Fruit fly (Drosophila melanogaster) whole organism, embryonic: ENCODE measurements around the gene nrv3.
A peak's percentile ranks its signal among the peaks of the same experiment; 100 is the strongest.

Source experiments
- Ada2b ChIP-seq: fragments of 200-800 bp; sonication (Bioruptor generic); IDR thresholded peaks from 2 replicates; pipeline ENCODE4 v1.3.6; 2022; ENCODE audit warnings: missing biosample characterization, missing genetic modification characterization
- CG10209 ChIP-seq: fragments of 200-800 bp; sonication (Bioruptor generic); optimal IDR thresholded peaks from 3 replicates; lab custom pipeline; 2017; ENCODE audit warnings: missing biosample characterization, mild to moderate bottlenecking, missing genetic modification characterization, missing genetic modification reagents
- CG10274 ChIP-seq: fragments of 200-800 bp; sonication (Bioruptor generic); optimal IDR thresholded peaks from 3 replicates; lab custom pipeline; 2017; ENCODE audit warnings: missing biosample characterization, mild to moderate bottlenecking, missing genetic modification characterization
- CG14441 ChIP-seq: fragments of 200-800 bp; sonication (Bioruptor generic); IDR thresholded peaks from 2 replicates; pipeline ENCODE4 v1.3.6; 2022; ENCODE audit warnings: missing biosample characterization, missing genetic modification characterization
- CG15601 ChIP-seq: fragments of 200-800 bp; sonication (Bioruptor generic); optimal IDR thresholded peaks from 3 replicates; lab custom pipeline; 2019; ENCODE audit warnings: missing biosample characterization, mild to moderate bottlenecking, missing genetic modification characterization, moderate library complexity
- CG1647 ChIP-seq: fragments of 200-800 bp; sonication (Bioruptor generic); optimal IDR thresholded peaks from 3 replicates; lab custom pipeline; 2016; ENCODE audit warnings: missing biosample characterization, missing genetic modification characterization
- CG17385 ChIP-seq: fragments of 200-800 bp; sonication (Bioruptor generic); optimal IDR thresholded peaks from 3 replicates; lab custom pipeline; 2018; ENCODE audit warnings: missing biosample characterization, mild to moderate bottlenecking, missing genetic modification characterization
- CG17568 ChIP-seq: fragments of 200-800 bp; sonication (Bioruptor generic); optimal IDR thresholded peaks from 2 replicates; lab custom pipeline; 2018; ENCODE audit warnings: missing biosample characterization, mild to moderate bottlenecking, missing genetic modification characterization, moderate library complexity
- CG2712 ChIP-seq: fragments of 200-800 bp; optimal IDR thresholded peaks from 3 replicates; lab custom pipeline; 2019; ENCODE audit warnings: missing biosample characterization, mild to moderate bottlenecking, missing genetic modification characterization, moderate library complexity
- CG2875 ChIP-seq: fragments of 200-800 bp; sonication (Bioruptor generic); optimal IDR thresholded peaks from 2 replicates; lab custom pipeline; 2017; ENCODE audit warnings: missing biosample characterization, mild to moderate bottlenecking, missing genetic modification characterization, missing genetic modification reagents
- CG30403 ChIP-seq: fragments of 200-800 bp; sonication (Bioruptor generic); optimal IDR thresholded peaks from 3 replicates; lab custom pipeline; 2016; ENCODE audit warnings: missing biosample characterization, missing genetic modification characterization
- CG30431 ChIP-seq: fragments of 200-800 bp; sonication (Bioruptor generic); optimal IDR thresholded peaks from 2 replicates; lab custom pipeline; 2017; ENCODE audit warnings: missing biosample characterization, missing genetic modification characterization
- CG31441 ChIP-seq: fragments of 200-800 bp; sonication (Bioruptor generic); IDR thresholded peaks from 2 replicates; pipeline ENCODE4 v1.3.6; 2022; ENCODE audit warnings: missing biosample characterization, missing genetic modification characterization
- CG34376 ChIP-seq: fragments of 200-800 bp; sonication (Bioruptor generic); optimal IDR thresholded peaks from 2 replicates; lab custom pipeline; 2018; ENCODE audit warnings: missing biosample characterization, mild to moderate bottlenecking, missing genetic modification characterization
- CG7357 ChIP-seq: fragments of 200-800 bp; sonication (Bioruptor generic); IDR thresholded peaks from 3 replicates; pipeline ENCODE4 v1.3.6; 2022; ENCODE audit warnings: missing biosample characterization, missing genetic modification characterization
- CG8944 ChIP-seq: fragments of 200-800 bp; sonication (Bioruptor generic); optimal IDR thresholded peaks from 3 replicates; lab custom pipeline; 2016; ENCODE audit warnings: missing biosample characterization, missing genetic modification characterization
- CG9727 ChIP-seq: fragments of 200-800 bp; sonication (Bioruptor generic); optimal IDR thresholded peaks from 3 replicates; lab custom pipeline; 2017; ENCODE audit warnings: missing biosample characterization, mild to moderate bottlenecking, missing genetic modification characterization
- CoRest ChIP-seq: fragments of 200-800 bp; sonication (Bioruptor generic); optimal IDR thresholded peaks from 3 replicates; lab custom pipeline; 2018; ENCODE audit warnings: missing biosample characterization, mild to moderate bottlenecking, missing genetic modification characterization, moderate library complexity
- D19B ChIP-seq: fragments of 200-800 bp; sonication (Bioruptor generic); optimal IDR thresholded peaks from 2 replicates; lab custom pipeline; 2017; ENCODE audit warnings: missing biosample characterization, mild to moderate bottlenecking, missing genetic modification characterization
- Elba2 ChIP-seq: fragments of 200-800 bp; sonication (Bioruptor generic); optimal IDR thresholded peaks from 3 replicates; lab custom pipeline; 2016; ENCODE audit warnings: missing biosample characterization, missing genetic modification characterization
- Gug ChIP-seq: fragments of 200-800 bp; sonication (Bioruptor generic); IDR thresholded peaks from 4 replicates; pipeline ENCODE4 v1.3.6; 2022; ENCODE audit warnings: missing biosample characterization, missing genetic modification characterization
- HLH4C ChIP-seq: fragments of 200-800 bp; sonication (Bioruptor generic); IDR thresholded peaks from 3 replicates; pipeline ENCODE4 v1.3.6; 2022; ENCODE audit warnings: missing biosample characterization, missing genetic modification characterization; ENCODE audit not compliant: partially characterized antibody
- Hmr ChIP-seq: fragments of 200-800 bp; sonication (Bioruptor generic); optimal IDR thresholded peaks from 3 replicates; lab custom pipeline; 2017; ENCODE audit warnings: mild to moderate bottlenecking, missing biosample characterization, missing genetic modification reagents, missing genetic modification characterization
- Jarid2 ChIP-seq: fragments of 200-800 bp; sonication (Bioruptor generic); optimal IDR thresholded peaks from 3 replicates; lab custom pipeline; 2017; ENCODE audit warnings: mild to moderate bottlenecking, missing biosample characterization, missing genetic modification reagents, missing genetic modification characterization
- Meics ChIP-seq: fragments of 200-800 bp; sonication (Bioruptor generic); optimal IDR thresholded peaks from 2 replicates; lab custom pipeline; 2017; ENCODE audit warnings: missing biosample characterization, mild to moderate bottlenecking, missing genetic modification characterization
- NC2α ChIP-seq: fragments of 200-800 bp; sonication (Bioruptor generic); optimal IDR thresholded peaks from 2 replicates; lab custom pipeline; 2016; ENCODE audit warnings: missing biosample characterization, missing genetic modification characterization
- NFAT ChIP-seq: fragments of 200-800 bp; sonication (Bioruptor generic); IDR thresholded peaks from 2 replicates; pipeline ENCODE4 v1.3.6; 2022; ENCODE audit warnings: missing biosample characterization, missing genetic modification characterization
- Pdp1 ChIP-seq, 2 experiments: fragments of 200-800 bp; sonication (Bioruptor generic); optimal IDR thresholded peaks; 3 replicates each; lab custom pipeline; 2016; ENCODE audit warnings: missing biosample characterization in 2 of 2, missing genetic modification characterization in 2 of 2, mild to moderate bottlenecking in 1 of 2, moderate library complexity in 1 of 2
- Ptx1 ChIP-seq: fragments of 200-800 bp; sonication (Bioruptor generic); IDR thresholded peaks from 2 replicates; pipeline ENCODE4 v1.3.6; 2022; ENCODE audit warnings: missing biosample characterization, missing genetic modification characterization
- Scr ChIP-seq: fragments of 200-800 bp; sonication (Bioruptor generic); IDR thresholded peaks from 2 replicates; pipeline ENCODE4 v1.3.6; 2022; ENCODE audit warnings: missing biosample characterization, missing genetic modification characterization; ENCODE audit not compliant: partially characterized antibody
- Sox102F ChIP-seq: fragments of 200-800 bp; sonication (Bioruptor generic); optimal IDR thresholded peaks from 2 replicates; lab custom pipeline; 2018; ENCODE audit warnings: missing biosample characterization, mild to moderate bottlenecking, missing genetic modification characterization, moderate library complexity
- Vsx1 ChIP-seq: fragments of 200-800 bp; sonication (Bioruptor generic); optimal IDR thresholded peaks from 2 replicates; lab custom pipeline; 2017; ENCODE audit warnings: missing biosample characterization, mild to moderate bottlenecking, missing genetic modification characterization, missing genetic modification reagents
- bab2 ChIP-seq: fragments of 200-800 bp; sonication (Bioruptor generic); optimal IDR thresholded peaks from 2 replicates; lab custom pipeline; 2016; ENCODE audit warnings: missing biosample characterization, missing genetic modification characterization
- bcd ChIP-seq: fragments of 200-800 bp; sonication (Bioruptor generic); optimal IDR thresholded peaks from 2 replicates; lab custom pipeline; 2017; ENCODE audit warnings: missing biosample characterization, mild to moderate bottlenecking, missing genetic modification characterization
- bsh ChIP-seq, 2 experiments: fragments of 200-800 bp; sonication (Bioruptor generic); optimal IDR thresholded peaks; 2 replicates each; lab custom pipeline; 2017 to 2018; ENCODE audit warnings: mild to moderate bottlenecking in 2 of 2, missing biosample characterization in 2 of 2, missing genetic modification characterization in 2 of 2, moderate library complexity in 1 of 2
- crc ChIP-seq: fragments of 200-800 bp; sonication (Bioruptor generic); optimal IDR thresholded peaks from 2 replicates; lab custom pipeline; 2016; ENCODE audit warnings: missing biosample characterization, missing genetic modification characterization
- cwo ChIP-seq: fragments of 200-800 bp; sonication (Bioruptor generic); optimal IDR thresholded peaks from 3 replicates; lab custom pipeline; 2017; ENCODE audit warnings: missing biosample characterization, missing genetic modification characterization, mild to moderate bottlenecking, moderate library complexity, missing genetic modification reagents
- dysf ChIP-seq: fragments of 200-800 bp; sonication (Bioruptor generic); IDR thresholded peaks from 3 replicates; pipeline ENCODE4 v1.3.6; 2022; ENCODE audit warnings: missing biosample characterization, missing genetic modification characterization
- fd96Cb ChIP-seq: fragments of 200-800 bp; sonication (Bioruptor generic); optimal IDR thresholded peaks from 2 replicates; lab custom pipeline; 2018; ENCODE audit warnings: missing biosample characterization, mild to moderate bottlenecking, missing genetic modification characterization, moderate library complexity
- fru ChIP-seq: fragments of >200 bp; optimal IDR thresholded peaks from 2 replicates; lab custom pipeline; 2017
- fu2 ChIP-seq: fragments of 200-800 bp; sonication (Bioruptor generic); optimal IDR thresholded peaks from 2 replicates; lab custom pipeline; 2016; ENCODE audit warnings: missing biosample characterization, missing genetic modification characterization
- grau ChIP-seq: fragments of 200-800 bp; optimal IDR thresholded peaks from 3 replicates; lab custom pipeline; 2019; ENCODE audit warnings: missing biosample characterization, mild to moderate bottlenecking, missing genetic modification characterization, moderate library complexity
- grn ChIP-seq: fragments of 200-800 bp; sonication (Bioruptor generic); optimal IDR thresholded peaks from 3 replicates; lab custom pipeline; 2017; ENCODE audit warnings: missing biosample characterization, missing genetic modification characterization
- her ChIP-seq: fragments of 200-800 bp; sonication (Bioruptor generic); optimal IDR thresholded peaks from 2 replicates; lab custom pipeline; 2016; ENCODE audit warnings: missing biosample characterization, missing genetic modification characterization
- knrl ChIP-seq: fragments of 200-800 bp; sonication (Bioruptor generic); IDR thresholded peaks from 3 replicates; pipeline ENCODE4 v1.3.6; 2022; ENCODE audit warnings: missing biosample characterization, missing genetic modification characterization; ENCODE audit not compliant: partially characterized antibody
- lbe ChIP-seq: fragments of 200-800 bp; sonication (Bioruptor generic); optimal IDR thresholded peaks from 2 replicates; lab custom pipeline; 2016; ENCODE audit warnings: missing biosample characterization, mild to moderate bottlenecking, missing genetic modification characterization
- nmo ChIP-seq: fragments of 200-800 bp; sonication (Bioruptor generic); optimal IDR thresholded peaks from 2 replicates; lab custom pipeline; 2018; ENCODE audit warnings: missing biosample characterization, mild to moderate bottlenecking, missing genetic modification characterization, moderate library complexity
- otp ChIP-seq: fragments of 200-800 bp; sonication (Bioruptor generic); IDR thresholded peaks from 3 replicates; pipeline ENCODE4, ENCODE4 v1.3.6; 2022; ENCODE audit warnings: missing biosample characterization, missing genetic modification characterization
- row ChIP-seq: fragments of 200-800 bp; sonication (Bioruptor generic); IDR thresholded peaks from 3 replicates; pipeline ENCODE4 v1.3.6; 2022; ENCODE audit warnings: missing biosample characterization, missing genetic modification characterization
- yki ChIP-seq: fragments of >200 bp; optimal IDR thresholded peaks from 3 replicates; lab custom pipeline; 2018
- zfh2 ChIP-seq: fragments of 200-800 bp; sonication (Bioruptor generic); optimal IDR thresholded peaks from 2 replicates; lab custom pipeline; 2016; ENCODE audit warnings: missing biosample characterization, missing genetic modification characterization

The nrv3 gene

DNA sequence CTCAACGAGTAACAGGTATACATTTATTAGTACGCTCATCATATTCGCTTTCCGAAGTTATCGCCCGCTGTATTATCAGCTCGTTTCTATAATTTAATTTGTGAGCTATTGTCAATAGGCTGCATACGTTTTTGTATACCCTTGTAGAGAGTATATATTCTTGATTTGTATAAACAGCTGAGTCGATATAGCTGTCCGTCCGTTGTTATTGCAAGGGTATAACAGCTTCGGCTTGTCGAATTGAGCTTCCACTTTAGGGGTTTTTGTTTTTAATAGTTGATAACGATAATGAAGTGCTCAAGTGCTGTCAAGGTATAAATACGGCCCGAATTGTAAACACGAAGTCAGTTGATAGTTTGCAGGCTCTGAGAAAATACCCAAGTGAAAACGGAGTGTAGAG is 8.9 kb upstream of the nrv3 start, which contains the start of gene CG8665 (continued):
- no peak for TF ChIP-seq HLH4C
- TF ChIP-seq CG30431, result no peak
- TF ChIP-seq CG10209, result peak; percentile 44
- TF ChIP-seq otp (GFP tag; lab: Robert Waterston, UW), result 0 out of 3 replicates have a peak, but pooled peaks have one; percentile 32
- peak; percentile 48 for TF ChIP-seq Jarid2 (GFP tag; lab: Kevin White, UChicago)
- peak; percentile 60 for TF ChIP-seq CG14441 (GFP tag; lab: Robert Waterston, UW)
- peak; percentile 5 for TF ChIP-seq bcd (GFP tag; lab: Kevin White, UChicago)
- no peak for TF ChIP-seq CG7357 (GFP tag; lab: Robert Waterston, UW)
- TF ChIP-seq CG8944 (GFP tag; lab: Kevin White, UChicago), result peak; percentile 20
- TF ChIP-seq crc (GFP tag; lab: Kevin White, UChicago), result peak; percentile 25
- no peak for TF ChIP-seq knrl
- TF ChIP-seq Ada2b, result peak; percentile 22; the same call in 1 of the 2 replicates
- peak; percentile 26 for TF ChIP-seq fd96Cb (tag; lab: Kevin White, UChicago)
- TF ChIP-seq yki (lab: Kevin White, UChicago), result no peak
- TF ChIP-seq Elba2, result no peak
- TF ChIP-seq Meics (GFP tag; lab: Kevin White, UChicago), result peak; percentile 51
- peak; percentile 45 for TF ChIP-seq cwo (GFP tag; lab: Kevin White, UChicago)
- no peak for TF ChIP-seq fu2 (GFP tag; lab: Kevin White, UChicago)
- TF ChIP-seq Vsx1 (GFP tag; lab: Kevin White, UChicago), result no peak
- peak; percentile 15 for TF ChIP-seq NC2α (GFP tag; lab: Kevin White, UChicago)
- TF ChIP-seq CG17385 (GFP tag; lab: Kevin White, UChicago), result peak; percentile 41
- peak; percentile 19; the same call in 1 of the 2 replicates for TF ChIP-seq CG31441
- TF ChIP-seq CG2875 (GFP tag; lab: Kevin White, UChicago), result peak; percentile 9
- TF ChIP-seq her, result peak; percentile 24
- peak; percentile 30 for TF ChIP-seq nmo
- TF ChIP-seq Pdp1 (GFP tag; optimal IDR thresholded peaks at IDR 0.05; lab: Kevin White, UChicago), result peak in 1 of 2 experiments; percentile 55
- peak; percentile 49 for TF ChIP-seq CG10274
- TF ChIP-seq CG15601 (tag; lab: Kevin White, UChicago), result peak; percentile 15
- TF ChIP-seq CG2712, result peak; percentile 22
- TF ChIP-seq Ptx1 (GFP tag; lab: Robert Waterston, UW), result peak; percentile 48
- TF ChIP-seq grau (tag; lab: Kevin White, UChicago), result peak; percentile 62
- TF ChIP-seq lbe (GFP tag; lab: Kevin White, UChicago), result peak; percentile 27
- TF ChIP-seq CG30403, result peak; percentile 16
- TF ChIP-seq CG17568, result peak; percentile 51
- peak; percentile 62 for TF ChIP-seq CG34376
- TF ChIP-seq Hmr, result peak; percentile 68
- peak; percentile 34; the same call in 1 of the 2 replicates for TF ChIP-seq NFAT (GFP tag; lab: Robert Waterston, UW)
- peak; percentile 70 for TF ChIP-seq dysf
- no peak for TF ChIP-seq grn
- peak in 1 of 2 experiments; percentile 46 for TF ChIP-seq bsh (GFP tag; optimal IDR thresholded peaks at IDR 0.05; lab: Kevin White, UChicago)
- TF ChIP-seq CG9727 (GFP tag; lab: Kevin White, UChicago), result peak; percentile 28
- peak; percentile 92 for TF ChIP-seq row
- peak; percentile 15 for TF ChIP-seq bab2 (GFP tag; lab: Kevin White, UChicago)
- peak; percentile 44 for TF ChIP-seq Sox102F
- no peak for TF ChIP-seq Scr (GFP tag; lab: Robert Waterston, UW)
- TF ChIP-seq zfh2, result peak; percentile 44
- peak; percentile 56 for TF ChIP-seq CoRest
- TF ChIP-seq Gug (GFP tag; lab: Robert Waterston, UW), result peak; percentile 24; the same call in 1 of the 4 replicates
- TF ChIP-seq fru (lab: Kevin White, UChicago), result no peak
- no peak for TF ChIP-seq D19B (GFP tag; lab: Kevin White, UChicago)
- TF ChIP-seq CG1647, result peak; percentile 16
